Worm (Caenorhabditis elegans) whole organism, L3 larva: ENCODE measurements around the gene str-111.

Experiments
- R02D3.7 ChIP-seq: fragments of 150-350 bp; optimal IDR thresholded peaks from 2 replicates; lab custom pipeline; 2014; ENCODE audit warnings: missing biosample characterization, missing genetic modification characterization
- ZK546.5 ChIP-seq: sonication (generic microtip); optimal IDR thresholded peaks from 2 replicates; lab custom pipeline; 2017; ENCODE audit warnings: missing biosample characterization, missing genetic modification characterization
- aly-2 ChIP-seq: fragments of 150-350 bp; optimal IDR thresholded peaks from 2 replicates; lab custom pipeline; 2014; ENCODE audit warnings: missing biosample characterization, missing genetic modification characterization
- ama-1 ChIP-seq: fragments of 150-350 bp; optimal IDR thresholded peaks from 2 replicates; lab custom pipeline; 2018
- ceh-16 ChIP-seq: sonication (generic microtip); optimal IDR thresholded peaks from 2 replicates; lab custom pipeline; 2017; ENCODE audit warnings: missing biosample characterization, missing genetic modification characterization
- ceh-28 ChIP-seq: fragments of 150-350 bp; optimal IDR thresholded peaks from 2 replicates; lab custom pipeline; 2014; ENCODE audit warnings: missing biosample characterization, missing genetic modification reagents, missing genetic modification characterization
- ceh-82 ChIP-seq: fragments of 150-350 bp; optimal IDR thresholded peaks from 2 replicates; lab custom pipeline; 2014; ENCODE audit warnings: missing biosample characterization, missing genetic modification characterization
- ceh-9 ChIP-seq: sonication (generic microtip); optimal IDR thresholded peaks from 2 replicates; lab custom pipeline; 2018; ENCODE audit warnings: missing biosample characterization, missing genetic modification characterization
- daf-12 ChIP-seq: fragments of 150-350 bp; optimal IDR thresholded peaks from 2 replicates; lab custom pipeline; 2014; ENCODE audit warnings: missing biosample characterization, missing genetic modification reagents, missing genetic modification characterization
- egl-27 ChIP-seq: sonication (generic microtip); optimal IDR thresholded peaks from 4 replicates; lab custom pipeline; 2017; ENCODE audit warnings: missing biosample characterization, missing genetic modification reagents, missing genetic modification characterization
- elt-1 ChIP-seq: fragments of 150-350 bp; optimal IDR thresholded peaks from 2 replicates; lab custom pipeline; 2014; ENCODE audit warnings: missing biosample characterization, missing genetic modification characterization
- elt-3 ChIP-seq, 3 experiments: fragments of 150-350 bp in 1 of 3; sonication (generic microtip) in 2 of 3; optimal IDR thresholded peaks; 2 replicates in 2 of 3; 4 replicates in 1 of 3; lab custom pipeline; 2014 to 2017; ENCODE audit warnings: missing biosample characterization in 3 of 3, missing genetic modification characterization in 3 of 3
- eor-1 ChIP-seq, 2 experiments: fragments of 150-350 bp; optimal IDR thresholded peaks; 2 replicates each; lab custom pipeline; 2014 to 2018; ENCODE audit warnings: missing biosample characterization in 2 of 2, missing genetic modification characterization in 2 of 2
- fkh-10 ChIP-seq: sonication (generic microtip); optimal IDR thresholded peaks from 2 replicates; lab custom pipeline; 2017; ENCODE audit warnings: missing biosample characterization, missing genetic modification reagents, missing genetic modification characterization
- fkh-2 ChIP-seq: fragments of 150-350 bp; optimal IDR thresholded peaks from 2 replicates; lab custom pipeline; 2014; ENCODE audit warnings: missing biosample characterization, missing genetic modification reagents, missing genetic modification characterization
- lin-15B ChIP-seq: fragments of 150-350 bp; optimal IDR thresholded peaks from 2 replicates; lab custom pipeline; 2014; ENCODE audit warnings: missing biosample characterization, missing genetic modification characterization
- lin-39 ChIP-seq: fragments of 150-350 bp; optimal IDR thresholded peaks from 2 replicates; lab custom pipeline; 2018; ENCODE audit warnings: missing biosample characterization, missing genetic modification reagents, missing genetic modification characterization
- mdl-1 ChIP-seq: fragments of 150-350 bp; optimal IDR thresholded peaks from 2 replicates; lab custom pipeline; 2014; ENCODE audit warnings: missing biosample characterization, missing genetic modification characterization
- mml-1 ChIP-seq: fragments of 150-350 bp; sonication (generic microtip); optimal IDR thresholded peaks from 3 replicates; lab custom pipeline; 2014; ENCODE audit warnings: missing biosample characterization, missing genetic modification characterization
- nfya-1 ChIP-seq: sonication (generic microtip); optimal IDR thresholded peaks from 2 replicates; lab custom pipeline; 2017; ENCODE audit warnings: missing genetic modification characterization, mild to moderate bottlenecking, missing compliant biosample characterization, antibody characterized with exemption, moderate library complexity; ENCODE audit not compliant: insufficient read depth
- nhr-11 ChIP-seq: fragments of 150-350 bp; optimal IDR thresholded peaks from 2 replicates; lab custom pipeline; 2014; ENCODE audit warnings: missing biosample characterization, missing genetic modification characterization
- nhr-12 ChIP-seq: fragments of 150-350 bp; optimal IDR thresholded peaks from 2 replicates; lab custom pipeline; 2014; ENCODE audit warnings: missing biosample characterization, missing genetic modification characterization
- nhr-23 ChIP-seq: fragments of 150-350 bp; optimal IDR thresholded peaks from 2 replicates; lab custom pipeline; 2014; ENCODE audit warnings: missing biosample characterization, missing genetic modification reagents, missing genetic modification characterization
- nhr-25 ChIP-seq: sonication (generic microtip); optimal IDR thresholded peaks from 2 replicates; lab custom pipeline; 2017; ENCODE audit warnings: missing biosample characterization, missing genetic modification characterization
- nhr-43 ChIP-seq: sonication (generic microtip); optimal IDR thresholded peaks from 2 replicates; lab custom pipeline; 2016; ENCODE audit warnings: mild to moderate bottlenecking, missing genetic modification characterization, missing compliant biosample characterization; ENCODE audit not compliant: poor library complexity, severe bottlenecking
- nhr-76 ChIP-seq: fragments of 150-350 bp; sonication (generic microtip); optimal IDR thresholded peaks from 5 replicates; lab custom pipeline; 2014; ENCODE audit warnings: missing biosample characterization, missing genetic modification characterization
- nhr-77 ChIP-seq: fragments of 150-350 bp; optimal IDR thresholded peaks from 2 replicates; lab custom pipeline; 2014; ENCODE audit warnings: missing biosample characterization, missing genetic modification characterization
- sea-2 ChIP-seq: fragments of 150-350 bp; sonication (generic microtip); optimal IDR thresholded peaks from 4 replicates; lab custom pipeline; 2014; ENCODE audit warnings: missing biosample characterization, missing genetic modification reagents, missing genetic modification characterization
- tbx-2 ChIP-seq: sonication (generic microtip); optimal IDR thresholded peaks from 2 replicates; lab custom pipeline; 2016; ENCODE audit warnings: mild to moderate bottlenecking, missing genetic modification characterization, missing compliant biosample characterization
- unc-39 ChIP-seq: sonication (generic microtip); optimal IDR thresholded peaks from 4 replicates; lab custom pipeline; 2017; ENCODE audit warnings: missing biosample characterization, missing genetic modification characterization
- unc-62 ChIP-seq: fragments of 150-350 bp; sonication (generic microtip); optimal IDR thresholded peaks from 4 replicates; lab custom pipeline; 2014; ENCODE audit warnings: missing biosample characterization, missing genetic modification reagents, missing genetic modification characterization
- ztf-11 ChIP-seq: fragments of 150-350 bp; optimal IDR thresholded peaks from 2 replicates; lab custom pipeline; 2014; ENCODE audit warnings: missing biosample characterization, missing genetic modification characterization
- ztf-4 ChIP-seq: fragments of 150-350 bp; optimal IDR thresholded peaks from 2 replicates; lab custom pipeline; 2014; ENCODE audit warnings: missing biosample characterization, missing genetic modification characterization

Gene str-111

DNA sequence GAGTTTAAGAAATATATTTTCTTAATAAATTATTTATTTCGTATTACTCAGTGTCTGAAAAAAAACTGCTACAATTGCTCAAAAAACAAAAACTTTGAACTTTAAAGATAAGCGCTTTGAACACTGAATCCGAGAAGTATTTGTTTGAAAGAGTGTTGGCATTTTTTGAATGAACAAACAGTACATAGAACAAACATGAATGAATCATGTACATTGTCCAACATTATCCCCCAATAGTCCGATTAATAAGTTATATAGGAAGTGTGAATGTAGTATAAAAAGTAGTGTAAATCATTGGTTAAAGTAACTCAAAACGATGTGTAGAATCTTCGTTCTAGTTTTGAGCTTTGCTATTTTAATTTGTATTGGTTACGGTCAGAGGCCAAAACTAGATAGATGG, 32.8 kb upstream of the str-111 start, which contains the start of gene F11A5.17:
TSS of gene F11A5.17 (plus strand) at position 301 of the 400 bp plus-strand sequence.
- TF ChIP-seq ama-1 (lab: Kevin White, UChicago) (no peak), lin-15B (no peak)

DNA sequence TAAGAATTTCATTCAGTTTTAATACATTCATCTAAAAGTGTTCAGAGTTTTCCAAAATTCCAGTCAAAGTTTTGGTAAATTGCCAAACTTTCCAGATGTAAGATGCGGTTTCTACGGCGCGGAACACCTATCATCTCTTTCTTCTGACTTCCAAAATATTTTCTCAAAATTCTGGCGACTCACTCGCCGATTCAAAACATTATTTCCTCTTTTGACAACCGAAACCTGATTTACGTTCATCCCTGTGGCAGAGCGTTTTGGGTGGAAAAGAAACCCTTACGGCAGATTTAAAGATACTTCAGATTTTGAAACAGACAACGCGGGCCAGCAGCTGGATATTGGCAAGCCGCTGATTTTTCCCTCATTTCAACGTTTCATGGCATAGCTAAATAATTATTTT, 29.1 kb upstream of the str-111 start, which contains the start of gene F11A5.5:
TSS of gene F11A5.5 (plus strand) at position 301 of the 400 bp plus-strand sequence.
- TF ChIP-seq nfya-1 (tag; lab: Kevin White, UChicago): no peak

DNA sequence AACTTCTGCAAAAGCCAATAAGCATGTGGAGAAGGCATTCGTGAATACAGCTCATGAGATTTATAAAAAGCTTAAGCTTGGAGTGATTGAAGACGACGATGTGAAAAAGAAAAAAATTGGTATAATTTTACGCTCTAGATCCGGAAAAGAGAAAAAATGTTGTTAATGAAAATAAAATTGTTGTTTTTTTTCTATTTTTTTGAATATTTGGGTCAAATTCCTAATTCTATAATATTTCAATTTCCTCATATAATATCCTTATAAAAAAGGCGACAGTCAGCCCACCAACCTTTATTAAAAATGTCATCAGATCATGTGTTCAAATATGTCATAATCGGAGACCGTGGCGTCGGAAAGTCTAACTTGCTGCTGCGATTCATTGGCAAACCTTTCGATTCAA, 26.5 kb upstream of the str-111 start, which contains the start of gene rabr-3:
TSS of gene rabr-3 (plus strand) at position 301 of the 400 bp plus-strand sequence.
- TF ChIP-seq nhr-25 (tag; lab: Kevin White, UChicago) (no peak), nhr-76 (no peak), lin-39 (tag; lab: Kevin White, UChicago) (no peak), daf-12 (no peak), sea-2 (GFP tag; lab: Kevin White, UChicago) (no peak), tbx-2 (tag; lab: Kevin White, UChicago) (no peak), ceh-9 (tag; lab: Kevin White, UChicago) (no peak)

DNA sequence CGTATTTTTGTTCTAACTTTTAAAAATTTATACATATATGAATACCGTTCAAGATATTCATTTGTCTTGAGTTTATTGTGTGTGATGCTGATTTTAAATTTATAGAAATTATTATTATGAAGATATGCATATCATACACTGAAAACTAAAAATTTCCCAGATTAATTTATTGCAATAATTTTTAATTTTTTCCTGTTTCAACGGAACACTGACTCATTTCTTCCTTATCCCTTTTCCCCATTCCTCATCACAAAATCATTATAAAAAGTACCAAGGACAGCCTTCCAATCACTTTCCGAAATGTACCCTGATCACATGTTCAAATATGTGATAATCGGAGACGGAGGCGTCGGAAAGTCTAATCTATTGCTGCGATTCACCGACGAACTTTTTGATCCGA, 25.7 kb upstream of the str-111 start, which contains the start of gene rabr-4:
TSS of gene rabr-4 (plus strand) at position 301 of the 400 bp plus-strand sequence.
- TF ChIP-seq ztf-4 (tag; lab: Kevin White, UChicago) (no peak), ceh-9 (tag; lab: Kevin White, UChicago) (no peak)

DNA sequence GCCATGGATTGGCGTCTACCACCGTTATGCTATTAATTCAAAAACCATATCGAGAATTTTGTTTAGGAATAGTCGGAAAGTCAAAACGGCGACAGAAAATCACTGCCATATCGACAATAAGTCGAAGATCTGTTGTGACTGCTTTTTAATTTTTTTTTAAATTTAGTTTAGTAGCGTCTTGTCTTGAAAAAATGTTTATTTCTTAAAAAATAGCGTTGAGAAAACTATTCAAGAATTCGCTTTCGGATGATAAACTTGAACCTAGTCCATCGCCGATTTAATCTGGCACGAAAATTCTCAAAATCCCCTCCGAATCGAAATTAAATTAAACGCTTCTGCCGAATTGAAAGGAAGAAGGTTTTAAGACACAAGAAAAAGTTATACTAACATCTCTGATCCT, 23.2 kb upstream of the str-111 start, which contains the start of gene srh-279:
TSS of gene srh-279 (plus strand) at position 301 of the 400 bp plus-strand sequence.
- TF ChIP-seq ztf-4 (tag; lab: Kevin White, UChicago) (no peak), ceh-9 (tag; lab: Kevin White, UChicago) (no peak), R02D3.7 (no peak), elt-3 (tag; optimal IDR thresholded peaks at IDR 0.05; lab: Kevin White, UChicago) (no peak), nhr-77 (tag; lab: Kevin White, UChicago) (no peak), nhr-11 (tag; lab: Kevin White, UChicago) (no peak), fkh-2 (no peak), nhr-43 (tag; lab: Kevin White, UChicago) (no peak), ceh-28 (no peak), eor-1 (tag; optimal IDR thresholded peaks at IDR 0.05; lab: Kevin White, UChicago) (no peak), nfya-1 (tag; lab: Kevin White, UChicago) (no peak), mdl-1 (no peak), unc-39 (tag; lab: Kevin White, UChicago) (no peak), nhr-12 (tag; lab: Kevin White, UChicago) (no peak)

DNA sequence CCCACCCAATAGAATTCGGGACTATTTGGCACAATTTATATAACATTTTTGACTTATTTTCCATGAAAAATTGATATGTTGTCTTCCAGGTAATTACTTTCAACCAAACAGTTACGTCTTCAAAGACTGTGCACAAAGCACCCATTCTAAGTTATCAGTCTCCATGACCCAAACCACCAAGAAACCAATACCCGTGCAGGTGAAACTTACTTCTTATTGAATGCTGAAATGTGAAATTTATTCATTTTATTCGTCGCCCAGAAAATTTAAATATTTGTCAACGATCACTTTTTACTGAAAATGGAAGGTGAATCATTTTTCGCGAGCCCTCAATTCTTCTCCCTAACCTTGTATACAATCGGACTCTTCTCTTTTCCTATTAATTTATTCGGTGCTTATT, 21.6 kb upstream of the str-111 start, which contains the start of gene srh-281:
TSS of gene srh-281 (plus strand) at position 301 of the 400 bp plus-strand sequence.
- TF ChIP-seq mml-1 (tag; lab: Kevin White, UChicago): no peak
- no peak for TF ChIP-seq elt-1 (tag; lab: Kevin White, UChicago)
- no peak for TF ChIP-seq ceh-9 (tag; lab: Kevin White, UChicago)
- TF ChIP-seq ztf-11 (tag; lab: Kevin White, UChicago): no peak
- no peak for TF ChIP-seq ceh-82
- no peak for TF ChIP-seq ZK546.5
- no peak for TF ChIP-seq ceh-16 (tag; lab: Kevin White, UChicago)
- TF ChIP-seq nhr-23: no peak
- no peak for TF ChIP-seq egl-27 (tag; lab: Kevin White, UChicago)
- no peak for TF ChIP-seq unc-62 (GFP tag; lab: Kevin White, UChicago)
- no peak for TF ChIP-seq fkh-10 (GFP tag; lab: Kevin White, UChicago)
- TF ChIP-seq aly-2 (tag; lab: Kevin White, UChicago): no peak
